Worm (Caenorhabditis elegans) whole organism, L4 larva: ENCODE results near the gene sql-1.

Experiments
- pqm-1 ChIP-seq: sonication (generic microtip); optimal IDR thresholded peaks from 2 replicates; lab custom pipeline; 2017; ENCODE audit warnings: missing biosample characterization, missing genetic modification characterization
- rbr-2 ChIP-seq: sonication (generic microtip); optimal IDR thresholded peaks from 2 replicates; lab custom pipeline; 2016; ENCODE audit warnings: missing genotype, missing genetic modification characterization, missing compliant biosample characterization

- TF ChIP-seq pqm-1 (tag; lab: Kevin White, UChicago) (no peak), rbr-2 (tag; lab: Kevin White, UChicago) (no peak)
These were observed 11.1 kb downstream of the sql-1 start for ce11 chrIII:12510505-12510904.
